Fruit fly (Drosophila melanogaster) whole organism, embryonic: ENCODE results near the gene Spn28Db.

Source experiments
- Adf1 ChIP-seq: fragments of 200-800 bp; sonication (Bioruptor generic); IDR thresholded peaks from 2 replicates; pipeline ENCODE4 v1.3.6; 2022; ENCODE audit warnings: missing biosample characterization, missing genetic modification characterization
- CG10274 ChIP-seq: fragments of 200-800 bp; sonication (Bioruptor generic); optimal IDR thresholded peaks from 3 replicates; lab custom pipeline; 2017; ENCODE audit warnings: missing biosample characterization, mild to moderate bottlenecking, missing genetic modification characterization
- CG10543 ChIP-seq: fragments of 200-800 bp; sonication (Bioruptor generic); optimal IDR thresholded peaks from 3 replicates; lab custom pipeline; 2017; ENCODE audit warnings: missing biosample characterization, mild to moderate bottlenecking, missing genetic modification characterization, moderate library complexity
- CG12744 ChIP-seq: fragments of 200-800 bp; sonication (Bioruptor generic); optimal IDR thresholded peaks from 2 replicates; lab custom pipeline; 2016; ENCODE audit warnings: missing biosample characterization, missing genetic modification characterization
- CG13894 ChIP-seq: fragments of 200-800 bp; sonication (Bioruptor generic); optimal IDR thresholded peaks from 3 replicates; lab custom pipeline; 2018; ENCODE audit warnings: missing biosample characterization, mild to moderate bottlenecking, missing genetic modification characterization, moderate library complexity
- CG1832 ChIP-seq: fragments of 200-800 bp; sonication (Bioruptor generic); optimal IDR thresholded peaks from 2 replicates; lab custom pipeline; 2017; ENCODE audit warnings: missing biosample characterization, mild to moderate bottlenecking, missing genetic modification characterization, inconsistent platforms
- CG18619 ChIP-seq: fragments of 200-800 bp; sonication (Bioruptor generic); optimal IDR thresholded peaks from 3 replicates; lab custom pipeline; 2017; ENCODE audit warnings: missing biosample characterization, mild to moderate bottlenecking, missing genetic modification characterization
- CG4820 ChIP-seq: fragments of 200-800 bp; sonication (Bioruptor generic); optimal IDR thresholded peaks from 3 replicates; lab custom pipeline; 2016; ENCODE audit warnings: missing biosample characterization, missing genetic modification characterization
- CG7372 ChIP-seq: fragments of 200-800 bp; sonication (Bioruptor generic); IDR thresholded peaks from 2 replicates; pipeline ENCODE4 v1.3.6; 2022; ENCODE audit warnings: missing biosample characterization, missing genetic modification characterization
- CG8290 ChIP-seq, 3 experiments: fragments of 200-800 bp; sonication (Bioruptor generic); optimal IDR thresholded peaks; 2 replicates each; lab custom pipeline; 2016 to 2019; ENCODE audit warnings: missing biosample characterization in 3 of 3, missing genetic modification characterization in 3 of 3, mild to moderate bottlenecking in 2 of 3, moderate library complexity in 1 of 3
- CG8478 ChIP-seq: fragments of >200 bp; optimal IDR thresholded peaks from 2 replicates; lab custom pipeline; 2018
- CG9932 ChIP-seq: fragments of 200-800 bp; sonication (Bioruptor generic); IDR thresholded peaks from 2 replicates; pipeline ENCODE4 v1.3.6; 2022; ENCODE audit warnings: missing biosample characterization, missing genetic modification characterization
- Deaf1 ChIP-seq: fragments of 200-800 bp; optimal IDR thresholded peaks from 3 replicates; lab custom pipeline; 2019; ENCODE audit warnings: missing biosample characterization, mild to moderate bottlenecking, missing genetic modification characterization, moderate library complexity
- Fer3 ChIP-seq: fragments of 200-800 bp; sonication (Bioruptor generic); optimal IDR thresholded peaks from 2 replicates; lab custom pipeline; 2018; ENCODE audit warnings: missing biosample characterization, mild to moderate bottlenecking, missing genetic modification characterization, moderate library complexity
- Gug ChIP-seq: fragments of 200-800 bp; sonication (Bioruptor generic); IDR thresholded peaks from 4 replicates; pipeline ENCODE4 v1.3.6; 2022; ENCODE audit warnings: missing biosample characterization, missing genetic modification characterization
- HLHmδ ChIP-seq: fragments of 200-800 bp; sonication (Bioruptor generic); optimal IDR thresholded peaks from 2 replicates; lab custom pipeline; 2018; ENCODE audit warnings: missing biosample characterization, mild to moderate bottlenecking, missing genetic modification characterization, moderate library complexity
- Hey ChIP-seq: fragments of 200-800 bp; sonication (Bioruptor generic); optimal IDR thresholded peaks from 3 replicates; lab custom pipeline; 2018; ENCODE audit warnings: missing biosample characterization, mild to moderate bottlenecking, missing genetic modification characterization
- Hr39 ChIP-seq: fragments of >200 bp; optimal IDR thresholded peaks from 2 replicates; lab custom pipeline; 2017
- Med ChIP-seq: fragments of 200-800 bp; sonication (Bioruptor generic); peaks from one replicate; lab custom pipeline; 2016; ENCODE audit warnings: missing biosample characterization, missing genetic modification characterization, mild to moderate bottlenecking, inconsistent platforms, moderate library complexity
- Nf-YB ChIP-seq: fragments of 200-800 bp; sonication (Bioruptor generic); optimal IDR thresholded peaks from 3 replicates; lab custom pipeline; 2019; ENCODE audit warnings: missing biosample characterization, mild to moderate bottlenecking, missing genetic modification characterization, moderate library complexity
- PHDP ChIP-seq: fragments of 200-800 bp; sonication (Bioruptor generic); optimal IDR thresholded peaks from 3 replicates; lab custom pipeline; 2018; ENCODE audit warnings: missing biosample characterization, mild to moderate bottlenecking, missing genetic modification characterization, moderate library complexity
- Ptx1 ChIP-seq: fragments of 200-800 bp; sonication (Bioruptor generic); IDR thresholded peaks from 2 replicates; pipeline ENCODE4 v1.3.6; 2022; ENCODE audit warnings: missing biosample characterization, missing genetic modification characterization
- Sox100B ChIP-seq: fragments of 200-800 bp; sonication (Bioruptor generic); optimal IDR thresholded peaks from 3 replicates; lab custom pipeline; 2018; ENCODE audit warnings: missing biosample characterization, mild to moderate bottlenecking, missing genetic modification characterization
- Sox102F ChIP-seq: fragments of 200-800 bp; sonication (Bioruptor generic); optimal IDR thresholded peaks from 2 replicates; lab custom pipeline; 2018; ENCODE audit warnings: missing biosample characterization, mild to moderate bottlenecking, missing genetic modification characterization, moderate library complexity
- abd-A ChIP-seq: fragments of 200-800 bp; sonication (Bioruptor generic); optimal IDR thresholded peaks from 3 replicates; lab custom pipeline; 2019; ENCODE audit warnings: missing biosample characterization, mild to moderate bottlenecking, missing genetic modification characterization, moderate library complexity
- aop ChIP-seq: fragments of 200-800 bp; sonication (Bioruptor generic); IDR thresholded peaks from 2 replicates; pipeline ENCODE4 v1.3.6; 2022; ENCODE audit warnings: missing biosample characterization, missing genetic modification characterization
- cg ChIP-seq: fragments of 200-800 bp; sonication (Bioruptor generic); optimal IDR thresholded peaks from 3 replicates; lab custom pipeline; 2019; ENCODE audit warnings: missing biosample characterization, mild to moderate bottlenecking, missing genetic modification characterization, moderate library complexity
- chinmo ChIP-seq: fragments of 200-800 bp; sonication (Bioruptor generic); IDR thresholded peaks from 4 replicates; pipeline ENCODE4 v1.3.6; 2022; ENCODE audit warnings: missing biosample characterization, missing genetic modification characterization; ENCODE audit not compliant: partially characterized antibody
- dm ChIP-seq: fragments of 200-800 bp; sonication (Bioruptor generic); optimal IDR thresholded peaks from 3 replicates; lab custom pipeline; 2016; ENCODE audit warnings: missing biosample characterization, missing genetic modification characterization
- dpn ChIP-seq, 2 experiments: fragments of 200-800 bp; sonication (Bioruptor generic); optimal IDR thresholded peaks; 3 replicates each; lab custom pipeline; 2016; ENCODE audit warnings: missing biosample characterization in 2 of 2, missing genetic modification characterization in 2 of 2
- dysf ChIP-seq: fragments of 200-800 bp; sonication (Bioruptor generic); IDR thresholded peaks from 3 replicates; pipeline ENCODE4 v1.3.6; 2022; ENCODE audit warnings: missing biosample characterization, missing genetic modification characterization
- klu ChIP-seq: fragments of 200-800 bp; sonication (Bioruptor generic); IDR thresholded peaks from 2 replicates; pipeline ENCODE4 v1.3.6; 2022; ENCODE audit warnings: missing biosample characterization, missing genetic modification characterization
- lab ChIP-seq: fragments of 200-800 bp; sonication (Bioruptor generic); optimal IDR thresholded peaks from 3 replicates; lab custom pipeline; 2017; ENCODE audit warnings: missing biosample characterization, missing genetic modification characterization, mild to moderate bottlenecking, moderate library complexity, missing genetic modification reagents
- luna ChIP-seq: fragments of 200-800 bp; sonication (Bioruptor generic); optimal IDR thresholded peaks from 2 replicates; lab custom pipeline; 2016; ENCODE audit warnings: missing biosample characterization, missing genetic modification characterization
- maf-S ChIP-seq: fragments of 200-800 bp; sonication (Bioruptor generic); optimal IDR thresholded peaks from 2 replicates; lab custom pipeline; 2016; ENCODE audit warnings: missing biosample characterization, missing genetic modification characterization
- mirr ChIP-seq: fragments of 200-800 bp; sonication (Bioruptor generic); optimal IDR thresholded peaks from 3 replicates; lab custom pipeline; 2018; ENCODE audit warnings: missing biosample characterization, mild to moderate bottlenecking, missing genetic modification characterization
- nerfin-1 ChIP-seq: fragments of 200-800 bp; sonication (Bioruptor generic); optimal IDR thresholded peaks from 3 replicates; lab custom pipeline; 2019; ENCODE audit warnings: missing biosample characterization, mild to moderate bottlenecking, missing genetic modification characterization, moderate library complexity
- pita ChIP-seq: fragments of 200-800 bp; sonication (Bioruptor generic); optimal IDR thresholded peaks from 2 replicates; lab custom pipeline; 2017; ENCODE audit warnings: missing biosample characterization, mild to moderate bottlenecking, missing genetic modification characterization
- pzg ChIP-seq: fragments of 200-800 bp; sonication (Bioruptor generic); optimal IDR thresholded peaks from 3 replicates; lab custom pipeline; 2018; ENCODE audit warnings: missing biosample characterization, mild to moderate bottlenecking, missing genetic modification characterization, moderate library complexity
- sd ChIP-seq: fragments of 200-800 bp; sonication (Bioruptor generic); optimal IDR thresholded peaks from 3 replicates; lab custom pipeline; 2018; ENCODE audit warnings: missing biosample characterization, mild to moderate bottlenecking, missing genetic modification characterization, moderate library complexity
- sqz ChIP-seq: fragments of 200-800 bp; sonication (Bioruptor generic); optimal IDR thresholded peaks from 3 replicates; lab custom pipeline; 2018; ENCODE audit warnings: missing biosample characterization, mild to moderate bottlenecking, missing genetic modification characterization
- sug ChIP-seq: fragments of 200-800 bp; optimal IDR thresholded peaks from 2 replicates; lab custom pipeline; 2019; ENCODE audit warnings: missing biosample characterization, mild to moderate bottlenecking, missing genetic modification characterization, moderate library complexity
- twi ChIP-seq: fragments of 200-800 bp; optimal IDR thresholded peaks from 2 replicates; lab custom pipeline; 2019; ENCODE audit warnings: missing biosample characterization, mild to moderate bottlenecking, missing genetic modification characterization, moderate library complexity
- wek ChIP-seq: fragments of 200-800 bp; sonication (Bioruptor generic); optimal IDR thresholded peaks from 3 replicates; lab custom pipeline; 2018; ENCODE audit warnings: missing biosample characterization, mild to moderate bottlenecking, missing genetic modification characterization, moderate library complexity
- wor ChIP-seq: fragments of 200-800 bp; sonication (Bioruptor generic); IDR thresholded peaks from 2 replicates; pipeline ENCODE4 v1.3.6; 2022; ENCODE audit warnings: missing biosample characterization, missing genetic modification characterization

The Spn28Db gene

dm6 chr2L:7936391-7936790, 45.9 kb upstream of the Spn28Db start:
- TF ChIP-seq sd (tag; lab: Kevin White, UChicago) (peak; percentile 31), Med (GFP tag; lab: Kevin White, UChicago) (peak; percentile 94), CG9932 (GFP tag; lab: Robert Waterston, UW) (peak; percentile 11; the same call in 1 of the 2 replicates), sqz (peak; percentile 19), CG13894 (tag; lab: Kevin White, UChicago) (peak; percentile 19), HLHmδ (no peak), dm (no peak), Sox102F (GFP tag; lab: Kevin White, UChicago) (no peak), abd-A (tag; lab: Kevin White, UChicago) (peak; percentile 99), wek (GFP tag; lab: Kevin White, UChicago) (no peak), Deaf1 (tag; lab: Kevin White, UChicago) (peak; percentile 39), lab (GFP tag; lab: Kevin White, UChicago) (no peak), mirr (GFP tag; lab: Kevin White, UChicago) (peak; percentile 39), CG1832 (GFP tag; lab: Kevin White, UChicago) (peak; percentile 45), Hey (peak; percentile 61), Adf1 (GFP tag; lab: Robert Waterston, UW) (peak; percentile 50; the same call in 1 of the 2 replicates), CG10543 (GFP tag; lab: Kevin White, UChicago) (peak; percentile 51), chinmo (0 out of 4 replicates have a peak, but pooled peaks have one; percentile 46), pzg (GFP tag; lab: Kevin White, UChicago) (no peak)

DNA sequence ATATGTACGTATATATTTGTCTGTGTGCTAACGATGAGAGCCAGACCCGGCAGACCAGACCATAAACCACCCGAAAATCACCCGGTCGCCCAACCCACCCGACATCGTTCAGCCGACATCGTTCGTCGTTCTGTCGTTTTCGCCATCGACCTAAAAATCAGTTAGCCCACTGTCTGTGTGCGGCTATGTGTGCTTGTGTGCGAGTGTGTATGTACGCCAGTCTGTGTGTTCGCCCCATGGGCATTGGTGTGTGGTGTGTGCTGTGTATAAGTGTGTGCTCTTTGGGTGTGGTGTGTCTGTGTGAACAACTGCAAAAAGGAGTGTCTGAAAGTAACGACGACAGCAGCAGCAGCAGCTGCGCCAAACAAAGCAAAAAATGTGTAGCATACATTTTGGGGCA, 42.7 kb upstream of the Spn28Db start:
- TF ChIP-seq Deaf1 (tag; lab: Kevin White, UChicago), result peak; percentile 81
- no peak for TF ChIP-seq CG10274 (GFP tag; lab: Kevin White, UChicago)
- 0 out of 2 replicates have a peak, but pooled peaks have one; percentile 17 for TF ChIP-seq Ptx1
- no peak for TF ChIP-seq CG7372 (GFP tag; lab: Robert Waterston, UW)
- no peak for TF ChIP-seq wor (GFP tag; lab: Robert Waterston, UW)
- TF ChIP-seq CG13894 (tag; lab: Kevin White, UChicago), result peak; percentile 55
- TF ChIP-seq dpn (GFP tag; optimal IDR thresholded peaks at IDR 0.05; lab: Kevin White, UChicago), result no peak
- no peak for TF ChIP-seq Nf-YB (GFP tag; lab: Kevin White, UChicago)
- no peak for TF ChIP-seq PHDP
- TF ChIP-seq wek (GFP tag; lab: Kevin White, UChicago), result no peak
- TF ChIP-seq maf-S (GFP tag; lab: Kevin White, UChicago), result no peak
- no peak for TF ChIP-seq aop (GFP tag; lab: Robert Waterston, UW)
- no peak for TF ChIP-seq CG4820 (GFP tag; lab: Kevin White, UChicago)
- TF ChIP-seq Fer3, result no peak
- TF ChIP-seq klu, result no peak
- TF ChIP-seq mirr (GFP tag; lab: Kevin White, UChicago), result peak; percentile 70
- no peak for TF ChIP-seq CG18619 (GFP tag; lab: Kevin White, UChicago)
- TF ChIP-seq CG8478 (lab: Kevin White, UChicago), result peak; percentile 7
- TF ChIP-seq CG8290 (GFP tag; optimal IDR thresholded peaks at IDR 0.05; lab: Kevin White, UChicago), result no peak
- peak in 1 of 2 experiments; percentile 26 for TF ChIP-seq CG8290 (tag; optimal IDR thresholded peaks at IDR 0.05; lab: Kevin White, UChicago)
- no peak for TF ChIP-seq dysf
- no peak for TF ChIP-seq luna (GFP tag; lab: Kevin White, UChicago)
- TF ChIP-seq chinmo, result 0 out of 4 replicates have a peak, but pooled peaks have one; percentile 50
- TF ChIP-seq cg (GFP tag; lab: Kevin White, UChicago), result peak; percentile 51
- TF ChIP-seq twi (tag; lab: Kevin White, UChicago), result no peak
- TF ChIP-seq Adf1 (GFP tag; lab: Robert Waterston, UW), result peak; percentile 44; the same call in 1 of the 2 replicates
- peak; percentile 4 for TF ChIP-seq nerfin-1 (tag; lab: Kevin White, UChicago)
- peak; percentile 82 for TF ChIP-seq Med (GFP tag; lab: Kevin White, UChicago)
- TF ChIP-seq sug (tag; lab: Kevin White, UChicago), result no peak
- TF ChIP-seq Sox100B (GFP tag; lab: Kevin White, UChicago), result no peak
- no peak for TF ChIP-seq pita (GFP tag; lab: Kevin White, UChicago)
- TF ChIP-seq Gug (GFP tag; lab: Robert Waterston, UW), result no peak
- TF ChIP-seq Hr39 (lab: Kevin White, UChicago), result no peak
- TF ChIP-seq Hey, result peak; percentile 43
- no peak for TF ChIP-seq CG12744
- peak; percentile 94 for TF ChIP-seq abd-A (tag; lab: Kevin White, UChicago)
